Worm (Caenorhabditis elegans) whole organism, young adult: ENCODE measurements around the gene srx-59.

Source experiments
- B0035.1 ChIP-seq: sonication (generic microtip); optimal IDR thresholded peaks from 2 replicates; lab custom pipeline; 2016; ENCODE audit warnings: missing genetic modification characterization, mild to moderate bottlenecking, missing compliant biosample characterization, missing genotype, missing genetic modification reagents
- F10E7.11 ChIP-seq: sonication (generic microtip); optimal IDR thresholded peaks from 2 replicates; lab custom pipeline; 2017; ENCODE audit warnings: mild to moderate bottlenecking, missing genetic modification characterization, moderate library complexity, missing compliant biosample characterization
- F33H1.4 ChIP-seq: fragments of 200-800 bp; sonication (Bioruptor generic); IDR thresholded peaks from 2 replicates; pipeline ENCODE4 v1.3.6; 2022; ENCODE audit warnings: missing genetic modification reagents, missing genetic modification characterization, missing compliant biosample characterization
- Y53G8AR.9 ChIP-seq: fragments of 200-800 bp; sonication (Bioruptor generic); conservative IDR thresholded peaks from 2 replicates; pipeline ENCODE4 v1.3.6; 2022; ENCODE audit warnings: missing genetic modification reagents, missing genetic modification characterization, missing compliant biosample characterization
- Y56A3A.18 ChIP-seq: fragments of 200-800 bp; sonication (Bioruptor generic); IDR thresholded peaks from 2 replicates; pipeline ENCODE4 v1.3.6; 2022; ENCODE audit warnings: missing genetic modification reagents, missing genetic modification characterization, missing compliant biosample characterization
- attf-5 ChIP-seq: fragments of 200-800 bp; sonication (Bioruptor generic); optimal IDR thresholded peaks from 2 replicates; lab custom pipeline; 2018; ENCODE audit warnings: mild to moderate bottlenecking, missing genetic modification characterization, missing compliant biosample characterization
- attf-6 ChIP-seq: fragments of 200-800 bp; sonication (Bioruptor generic); IDR thresholded peaks from 2 replicates; pipeline ENCODE4 v1.3.6; 2022; ENCODE audit warnings: missing genetic modification reagents, missing genetic modification characterization, missing compliant biosample characterization
- bed-2 ChIP-seq: fragments of 200-800 bp; sonication (Bioruptor generic); IDR thresholded peaks from 2 replicates; pipeline ENCODE4 v1.3.6; 2022; ENCODE audit warnings: missing genetic modification reagents, missing genetic modification characterization, missing compliant biosample characterization
- cebp-1 ChIP-seq, 2 experiments: fragments of 200-800 bp in 1 of 2; sonication (Bioruptor generic) in 1 of 2; sonication (generic microtip) in 1 of 2; IDR thresholded peaks in 1 of 2; optimal IDR thresholded peaks in 1 of 2; 2 replicates each; pipeline versions ENCODE4 v1.3.6 to Lab custom; 2017 to 2022; ENCODE audit warnings: missing compliant biosample characterization in 2 of 2, missing genetic modification characterization in 2 of 2, mild to moderate bottlenecking in 1 of 2, missing genetic modification reagents in 1 of 2, moderate library complexity in 1 of 2
- cebp-2 ChIP-seq: fragments of 200-800 bp; sonication (Bioruptor generic); IDR thresholded peaks from 2 replicates; pipeline ENCODE4 v1.3.6; 2022; ENCODE audit warnings: missing genetic modification characterization, missing compliant biosample characterization
- ceh-100 ChIP-seq: fragments of 200-800 bp; sonication (Bioruptor generic); IDR thresholded peaks from 2 replicates; pipeline ENCODE4 v1.3.6; 2022; ENCODE audit warnings: missing genetic modification reagents, missing genetic modification characterization, missing compliant biosample characterization
- ceh-27 ChIP-seq: fragments of 200-800 bp; sonication (Bioruptor generic); optimal IDR thresholded peaks from 2 replicates; lab custom pipeline; 2018; ENCODE audit warnings: mild to moderate bottlenecking, missing genetic modification characterization, moderate library complexity, missing compliant biosample characterization
- ceh-58 ChIP-seq: fragments of 200-800 bp; sonication (Bioruptor generic); IDR thresholded peaks from 2 replicates; pipeline ENCODE4 v1.3.6; 2022; ENCODE audit warnings: missing genetic modification characterization, missing compliant biosample characterization
- die-1 ChIP-seq: sonication (generic microtip); optimal IDR thresholded peaks from 2 replicates; lab custom pipeline; 2016; ENCODE audit warnings: missing genotype, mild to moderate bottlenecking, missing genetic modification characterization, missing compliant biosample characterization
- efl-1 ChIP-seq: fragments of 150-350 bp; optimal IDR thresholded peaks from 2 replicates; lab custom pipeline; 2014; ENCODE audit warnings: missing biosample characterization, missing genetic modification reagents, missing genetic modification characterization
- egl-18 ChIP-seq: fragments of 200-800 bp; sonication (Bioruptor generic); IDR thresholded peaks from 2 replicates; pipeline ENCODE4 v1.3.6; 2022; ENCODE audit warnings: missing genetic modification reagents, missing genetic modification characterization, missing compliant biosample characterization
- ets-4 ChIP-seq: fragments of 200-800 bp; sonication (Bioruptor generic); optimal IDR thresholded peaks from 2 replicates; lab custom pipeline; 2018; ENCODE audit warnings: mild to moderate bottlenecking, missing genetic modification characterization, missing compliant biosample characterization
- fkh-3 ChIP-seq: sonication (generic microtip); optimal IDR thresholded peaks from 2 replicates; lab custom pipeline; 2016; ENCODE audit warnings: mild to moderate bottlenecking, missing genetic modification characterization, missing compliant biosample characterization
- gei-17 ChIP-seq: fragments of 200-800 bp; sonication (Bioruptor generic); optimal IDR thresholded peaks from 2 replicates; lab custom pipeline; 2018; ENCODE audit warnings: mild to moderate bottlenecking, missing genetic modification characterization, missing compliant biosample characterization
- him-1 ChIP-seq: sonication (generic microtip); optimal IDR thresholded peaks from 2 replicates; lab custom pipeline; 2016; ENCODE audit warnings: missing genotype, missing genetic modification reagents, missing genetic modification characterization, missing compliant biosample characterization
- hmg-20 ChIP-seq: fragments of 200-800 bp; sonication (Bioruptor generic); IDR thresholded peaks from 2 replicates; pipeline ENCODE4 v1.3.6; 2022; ENCODE audit warnings: missing genetic modification reagents, missing genetic modification characterization, missing compliant biosample characterization
- lag-1 ChIP-seq: fragments of 200-800 bp; sonication (Bioruptor generic); IDR thresholded peaks from 2 replicates; pipeline ENCODE4 v1.3.6; 2022; ENCODE audit warnings: missing genetic modification reagents, missing genetic modification characterization, missing compliant biosample characterization
- let-607 ChIP-seq, 2 experiments: fragments of 200-800 bp in 1 of 2; sonication (Bioruptor generic) in 1 of 2; sonication (generic microtip) in 1 of 2; optimal IDR thresholded peaks; 2 replicates each; lab custom pipeline; 2016 to 2018; ENCODE audit warnings: mild to moderate bottlenecking in 2 of 2, missing compliant biosample characterization in 2 of 2, missing genetic modification characterization in 2 of 2, moderate library complexity in 2 of 2, missing genotype in 1 of 2
- lin-35 ChIP-seq, 3 experiments: fragments of 150-350 bp in 2 of 3; sonication (generic microtip) in 1 of 3; optimal IDR thresholded peaks; 2 replicates each; lab custom pipeline; 2014 to 2018; ENCODE audit warnings: missing biosample characterization in 3 of 3, missing genetic modification characterization in 3 of 3, missing genetic modification reagents in 3 of 3
- lin-40 ChIP-seq: sonication (generic microtip); optimal IDR thresholded peaks from 2 replicates; lab custom pipeline; 2016; ENCODE audit warnings: missing genetic modification characterization, mild to moderate bottlenecking, missing compliant biosample characterization, missing genotype, missing genetic modification reagents
- madf-3 ChIP-seq: fragments of 200-800 bp; sonication (Bioruptor generic); IDR thresholded peaks from 2 replicates; pipeline ENCODE4 v1.3.6; 2022; ENCODE audit warnings: missing genetic modification reagents, missing genetic modification characterization, missing compliant biosample characterization
- madf-6 ChIP-seq: fragments of 200-800 bp; sonication (Bioruptor generic); IDR thresholded peaks from 2 replicates; pipeline ENCODE4 v1.3.6; 2022; ENCODE audit warnings: missing genetic modification reagents, missing genetic modification characterization, missing compliant biosample characterization
- madf-8 ChIP-seq: fragments of 200-800 bp; sonication (Bioruptor generic); conservative IDR thresholded peaks from 2 replicates; pipeline ENCODE4 v1.3.6; 2022; ENCODE audit warnings: missing genetic modification reagents, missing genetic modification characterization, missing compliant biosample characterization
- nfya-1 ChIP-seq: sonication (generic microtip); optimal IDR thresholded peaks from 2 replicates; lab custom pipeline; 2017; ENCODE audit warnings: antibody characterized with exemption, missing compliant biosample characterization, missing genetic modification characterization, borderline replicate concordance; ENCODE audit not compliant: insufficient read depth
- nfya-2 ChIP-seq: fragments of 200-800 bp; sonication (Bioruptor generic); IDR thresholded peaks from 2 replicates; pipeline ENCODE4 v1.3.6; 2022; ENCODE audit warnings: missing genetic modification reagents, missing genetic modification characterization, missing compliant biosample characterization
- nhr-80 ChIP-seq: sonication (generic microtip); optimal IDR thresholded peaks from 2 replicates; lab custom pipeline; 2016; ENCODE audit warnings: missing genetic modification characterization, missing compliant biosample characterization
- pha-4 ChIP-seq: fragments of 150-350 bp; sonication (generic microtip); optimal IDR thresholded peaks from 2 replicates; lab custom pipeline; 2014; ENCODE audit warnings: missing biosample characterization, missing genetic modification reagents, missing genetic modification characterization
- rcor-1 ChIP-seq: fragments of 200-800 bp; sonication (Bioruptor generic); IDR thresholded peaks from 2 replicates; pipeline ENCODE4 v1.3.6; 2022; ENCODE audit warnings: missing genetic modification reagents, missing genetic modification characterization, missing compliant biosample characterization
- rec-8 ChIP-seq, 2 experiments: sonication (generic microtip); optimal IDR thresholded peaks; 2 replicates each; lab custom pipeline; 2016; ENCODE audit warnings: mild to moderate bottlenecking in 2 of 2, missing genetic modification characterization in 2 of 2, missing genetic modification reagents in 2 of 2, missing genotype in 2 of 2, missing biosample characterization in 1 of 2, missing compliant biosample characterization in 1 of 2, moderate library complexity in 1 of 2
- tbx-9 ChIP-seq: sonication (generic microtip); optimal IDR thresholded peaks from 2 replicates; lab custom pipeline; 2016; ENCODE audit warnings: borderline replicate concordance, missing genetic modification characterization, inconsistent platforms, missing compliant biosample characterization
- zfh-2 ChIP-seq: fragments of 200-800 bp; sonication (Bioruptor generic); conservative IDR thresholded peaks from 2 replicates; pipeline ENCODE4 v1.3.6; 2022; ENCODE audit warnings: missing genetic modification reagents, missing genetic modification characterization, missing compliant biosample characterization
- ztf-22 ChIP-seq: fragments of 200-800 bp; sonication (Bioruptor generic); optimal IDR thresholded peaks from 2 replicates; lab custom pipeline; 2018; ENCODE audit warnings: mild to moderate bottlenecking, missing genetic modification characterization, moderate library complexity, missing compliant biosample characterization
- ztf-26 ChIP-seq: sonication (generic microtip); optimal IDR thresholded peaks from 2 replicates; lab custom pipeline; 2017; ENCODE audit warnings: missing genetic modification characterization, missing compliant biosample characterization

The srx-59 gene

DNA sequence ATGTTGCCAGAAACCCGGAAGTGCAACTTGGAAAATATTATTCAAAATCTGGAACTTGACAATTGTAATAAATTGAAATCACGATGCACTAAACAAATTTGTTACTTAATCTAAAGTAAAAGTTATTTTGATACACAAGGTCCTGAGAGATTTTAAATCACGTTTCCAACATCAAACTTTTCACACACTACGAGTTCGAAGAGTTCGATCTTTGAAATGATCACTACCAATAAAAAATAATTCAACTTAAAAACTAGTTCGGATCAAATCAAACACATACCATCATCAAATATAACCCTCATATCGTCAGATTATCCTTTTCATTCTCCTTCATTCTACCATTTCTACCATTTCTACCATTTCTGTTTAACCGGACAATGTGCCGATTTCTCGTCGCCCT, 34.3 kb downstream of the srx-59 start, which contains the start of gene spig-10:
TSS of gene spig-10 (plus strand) at position 301 of the 400 bp plus-strand sequence.
- TF ChIP-seq attf-5 (GFP tag; lab: Kevin White, UChicago) (no peak), bed-2 (no peak), die-1 (tag; lab: Kevin White, UChicago) (no peak), Y56A3A.18 (GFP tag; lab: Robert Waterston, UW) (no peak)

DNA sequence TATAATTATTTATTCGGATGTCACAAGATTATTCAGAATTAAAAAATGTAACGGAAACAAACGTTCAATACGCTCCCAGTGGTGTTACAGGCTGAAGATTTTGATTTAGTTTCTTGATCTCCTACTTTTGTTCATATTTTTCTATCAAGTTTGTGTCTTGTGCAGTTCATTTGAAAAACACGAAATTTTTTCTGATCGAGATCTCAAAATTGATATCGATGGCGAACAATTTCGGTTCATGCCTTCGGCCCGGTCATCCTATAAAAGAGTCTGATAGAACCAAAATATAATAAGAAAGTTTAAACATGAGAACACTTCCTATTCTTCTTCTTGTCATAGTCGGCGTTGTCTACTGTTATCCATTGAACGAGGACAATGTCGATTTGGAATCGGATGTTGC, 35.6 kb downstream of the srx-59 start, which contains the start of gene drd-10:
TSS of gene drd-10 (plus strand) at position 301 of the 400 bp plus-strand sequence.
- TF ChIP-seq Y53G8AR.9 (no peak), ets-4 (no peak), ceh-58 (no peak), ztf-22 (GFP tag; lab: Kevin White, UChicago) (no peak), ceh-27 (GFP tag; lab: Kevin White, UChicago) (no peak), rcor-1 (GFP tag; lab: Robert Waterston, UW) (no peak), rec-8 (tag; optimal IDR thresholded peaks at IDR 0.05; lab: Kevin White, UChicago) (no peak), pha-4 (tag; lab: Kevin White, UChicago) (no peak), nfya-2 (GFP tag; lab: Robert Waterston, UW) (no peak), gei-17 (GFP tag; lab: Kevin White, UChicago) (no peak), lin-40 (no peak), madf-3 (GFP tag; lab: Robert Waterston, UW) (no peak), ceh-100 (GFP tag; lab: Robert Waterston, UW) (no peak)

DNA sequence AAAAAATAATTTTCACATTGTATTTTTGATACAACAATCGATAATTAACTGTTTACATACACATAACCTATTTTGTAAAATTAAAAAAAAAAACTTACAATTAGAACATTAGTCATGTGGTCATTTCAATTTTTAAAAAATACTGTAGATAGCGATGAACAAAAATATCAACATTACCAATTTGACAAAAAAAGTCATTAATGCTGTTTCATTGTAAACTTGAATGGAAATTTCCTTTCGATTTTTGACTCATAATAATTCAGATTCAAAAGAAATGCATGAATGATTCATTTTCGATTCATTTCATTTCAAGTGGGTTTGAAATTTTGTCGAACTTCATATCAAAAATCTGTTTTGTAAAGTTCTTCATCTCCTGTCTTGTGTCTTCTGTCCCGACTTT, 37.8 kb downstream of the srx-59 start, which contains the start of gene C33G8.2:
TSS of gene C33G8.2 (plus strand) at position 301 of the 400 bp plus-strand sequence.
- TF ChIP-seq attf-6 (GFP tag; lab: Robert Waterston, UW) (no peak), lag-1 (no peak), gei-17 (GFP tag; lab: Kevin White, UChicago) (no peak), madf-8 (GFP tag; lab: Robert Waterston, UW) (no peak), hmg-20 (GFP tag; lab: Robert Waterston, UW) (no peak), madf-6 (GFP tag; lab: Robert Waterston, UW) (no peak), ceh-58 (no peak), cebp-1 (GFP tag; IDR thresholded peaks at IDR 0.05; lab: Robert Waterston, UW) (no peak), cebp-1 (tag; optimal IDR thresholded peaks at IDR 0.05; lab: Kevin White, UChicago) (no peak), ceh-27 (GFP tag; lab: Kevin White, UChicago) (no peak), die-1 (tag; lab: Kevin White, UChicago) (no peak), cebp-2 (GFP tag; lab: Robert Waterston, UW) (no peak), tbx-9 (no peak)

DNA sequence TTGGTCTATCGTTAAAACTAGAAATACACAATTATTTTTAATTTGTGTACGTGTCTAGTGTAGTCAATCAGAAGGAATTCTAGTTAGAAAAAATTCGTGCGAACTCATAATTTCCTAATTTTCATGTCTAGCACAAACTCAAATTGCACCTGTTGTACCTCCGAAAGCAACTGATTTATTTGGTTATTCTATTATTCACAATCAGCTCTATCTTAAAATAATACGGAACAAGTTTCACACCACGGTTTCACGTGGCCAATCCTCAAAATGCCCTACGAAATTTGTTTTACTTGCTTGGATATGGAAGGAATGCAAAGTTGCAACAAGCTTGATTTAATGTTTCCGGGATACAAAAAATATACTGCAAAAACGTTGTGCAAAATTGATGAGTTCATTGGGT, 41.0 kb downstream of the srx-59 start, which contains the start of gene srw-127:
TSS of gene srw-127 (plus strand) at position 301 of the 400 bp plus-strand sequence.
- TF ChIP-seq ceh-100 (GFP tag; lab: Robert Waterston, UW) (no peak), F10E7.11 (tag; lab: Kevin White, UChicago) (no peak), B0035.1 (tag; lab: Kevin White, UChicago) (no peak), let-607 (tag; optimal IDR thresholded peaks at IDR 0.05; lab: Kevin White, UChicago) (no peak), ztf-26 (tag; lab: Kevin White, UChicago) (no peak), efl-1 (GFP tag; lab: Kevin White, UChicago) (no peak), nfya-1 (tag; lab: Kevin White, UChicago) (no peak), nfya-2 (GFP tag; lab: Robert Waterston, UW) (no peak), ets-4 (no peak), egl-18 (GFP tag; lab: Robert Waterston, UW) (no peak), lin-35 (GFP tag; optimal IDR thresholded peaks at IDR 0.05; lab: Kevin White, UChicago) (no peak), zfh-2 (GFP tag; lab: Robert Waterston, UW) (no peak), nhr-80 (tag; lab: Kevin White, UChicago) (no peak), madf-3 (GFP tag; lab: Robert Waterston, UW) (no peak), him-1 (tag; lab: Kevin White, UChicago) (no peak), lin-40 (no peak), F33H1.4 (GFP tag; lab: Robert Waterston, UW) (no peak), fkh-3 (tag; lab: Kevin White, UChicago) (no peak)
